Fruit fly (Drosophila melanogaster): Measurements from ENCODE around the gene CG7963.

DNA sequence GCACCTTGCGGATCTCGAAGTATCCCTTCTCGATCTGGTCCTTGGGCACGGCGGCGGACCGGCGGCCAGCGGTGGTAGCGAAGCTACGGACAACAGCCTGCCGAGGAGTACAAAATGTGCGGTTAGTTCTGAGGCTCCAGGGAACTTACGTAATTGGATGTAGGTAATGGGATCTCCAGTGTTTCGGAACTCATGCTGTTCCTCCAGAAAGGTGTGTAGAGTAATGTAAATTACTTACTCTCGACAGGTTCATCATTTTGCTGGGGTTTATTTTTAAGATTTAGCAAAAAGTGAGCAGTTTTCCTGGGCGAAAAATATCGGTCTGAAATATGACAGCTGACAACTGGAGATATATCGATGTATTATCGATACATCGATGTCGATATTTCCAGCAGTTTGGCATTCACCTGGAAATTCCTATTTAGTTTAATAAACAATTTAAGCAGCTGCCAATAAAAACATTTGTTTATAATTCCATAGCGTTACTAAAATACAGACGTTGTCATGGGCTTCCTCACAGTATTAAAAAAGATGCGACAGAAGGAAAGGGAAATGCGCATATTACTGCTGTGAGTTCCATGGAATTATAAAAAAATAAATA, 21.9 kb upstream of the CG7963 start, which contains the start of the genes COX7A and Arl2:
- TF ChIP-seq CG8478 (optimal IDR thresholded peaks at IDR 0.05) = no peak
- TF ChIP-seq psq (optimal IDR thresholded peaks at IDR 0.05) = no peak
- TF ChIP-seq pan (optimal IDR thresholded peaks at IDR 0.05) = no peak
- TF ChIP-seq Dll (optimal IDR thresholded peaks at IDR 0.05) = no peak

Measured in whole organism.